Fruit fly (Drosophila melanogaster) whole organism, embryonic: Measurements from ENCODE around the gene I-2.

ENCODE experiments used
- Bgb ChIP-seq: fragments of 200-800 bp; sonication (Bioruptor generic); IDR thresholded peaks from 2 replicates; pipeline ENCODE4 v1.3.6; 2022; ENCODE audit warnings: missing biosample characterization, missing genetic modification characterization; ENCODE audit not compliant: partially characterized antibody
- CG10431 ChIP-seq: fragments of 200-800 bp; sonication (Bioruptor generic); optimal IDR thresholded peaks from 3 replicates; lab custom pipeline; 2018; ENCODE audit warnings: missing biosample characterization, mild to moderate bottlenecking, missing genetic modification characterization
- CG11504 ChIP-seq: fragments of 200-800 bp; sonication (Bioruptor generic); optimal IDR thresholded peaks from 3 replicates; lab custom pipeline; 2019; ENCODE audit warnings: missing biosample characterization, mild to moderate bottlenecking, missing genetic modification characterization, moderate library complexity
- CG13287 ChIP-seq: fragments of 200-800 bp; sonication (Bioruptor generic); IDR thresholded peaks from 2 replicates; pipeline ENCODE4 v1.3.6; 2022; ENCODE audit warnings: missing biosample characterization, missing genetic modification characterization; ENCODE audit not compliant: partially characterized antibody
- CG14860 ChIP-seq: fragments of 200-800 bp; sonication (Bioruptor generic); IDR thresholded peaks from 3 replicates; pipeline ENCODE4 v1.3.6; 2022; ENCODE audit warnings: missing biosample characterization, missing genetic modification characterization; ENCODE audit not compliant: partially characterized antibody
- CG14965 ChIP-seq: fragments of 200-800 bp; sonication (Bioruptor generic); optimal IDR thresholded peaks from 2 replicates; lab custom pipeline; 2016; ENCODE audit warnings: missing biosample characterization, missing genetic modification characterization, borderline replicate concordance
- CG15514 ChIP-seq: fragments of 200-800 bp; sonication (Bioruptor generic); optimal IDR thresholded peaks from 3 replicates; lab custom pipeline; 2017; ENCODE audit warnings: missing biosample characterization, missing genetic modification characterization, mild to moderate bottlenecking, moderate library complexity, missing genetic modification reagents
- CG17829 ChIP-seq: fragments of 200-800 bp; optimal IDR thresholded peaks from 2 replicates; lab custom pipeline; 2019; ENCODE audit warnings: missing biosample characterization, mild to moderate bottlenecking, missing genetic modification characterization, moderate library complexity
- CG2199 ChIP-seq: fragments of 200-800 bp; sonication (Bioruptor generic); IDR thresholded peaks from 3 replicates; pipeline ENCODE4 v1.3.6; 2022; ENCODE audit warnings: missing biosample characterization, missing genetic modification characterization
- CG30020 ChIP-seq: fragments of 200-800 bp; optimal IDR thresholded peaks from 2 replicates; lab custom pipeline; 2019; ENCODE audit warnings: missing biosample characterization, mild to moderate bottlenecking, missing genetic modification characterization, moderate library complexity
- CG31441 ChIP-seq: fragments of 200-800 bp; sonication (Bioruptor generic); IDR thresholded peaks from 2 replicates; pipeline ENCODE4 v1.3.6; 2022; ENCODE audit warnings: missing biosample characterization, missing genetic modification characterization
- CG3407 ChIP-seq: fragments of 200-800 bp; sonication (Bioruptor generic); optimal IDR thresholded peaks from 2 replicates; lab custom pipeline; 2018; ENCODE audit warnings: missing biosample characterization, mild to moderate bottlenecking, missing genetic modification characterization
- CG42726 ChIP-seq: fragments of 200-800 bp; sonication (Bioruptor generic); IDR thresholded peaks from 2 replicates; pipeline ENCODE4 v1.3.6; 2022; ENCODE audit warnings: missing biosample characterization, missing genetic modification characterization; ENCODE audit not compliant: partially characterized antibody
- CG4820 ChIP-seq: fragments of 200-800 bp; sonication (Bioruptor generic); optimal IDR thresholded peaks from 3 replicates; lab custom pipeline; 2016; ENCODE audit warnings: missing biosample characterization, missing genetic modification characterization
- CG6175 ChIP-seq: fragments of 200-800 bp; sonication (Bioruptor generic); IDR thresholded peaks from 3 replicates; pipeline ENCODE4 v1.3.6; 2022; ENCODE audit warnings: missing biosample characterization, missing genetic modification characterization
- CG9932 ChIP-seq: fragments of 200-800 bp; sonication (Bioruptor generic); IDR thresholded peaks from 2 replicates; pipeline ENCODE4 v1.3.6; 2022; ENCODE audit warnings: missing biosample characterization, missing genetic modification characterization
- CHES-1-like ChIP-seq: fragments of 200-800 bp; sonication (Bioruptor generic); optimal IDR thresholded peaks from 2 replicates; lab custom pipeline; 2016; ENCODE audit warnings: missing biosample characterization, missing genetic modification characterization
- Deaf1 ChIP-seq: fragments of 200-800 bp; optimal IDR thresholded peaks from 3 replicates; lab custom pipeline; 2019; ENCODE audit warnings: missing biosample characterization, mild to moderate bottlenecking, missing genetic modification characterization, moderate library complexity
- Ets65A ChIP-seq: fragments of 200-800 bp; sonication (Bioruptor generic); peaks from one replicate; lab custom pipeline; 2016; ENCODE audit warnings: missing biosample characterization, missing genetic modification characterization
- H2.0 ChIP-seq: fragments of 200-800 bp; sonication (Bioruptor generic); IDR thresholded peaks from 2 replicates; pipeline ENCODE4 v1.3.6; 2022; ENCODE audit warnings: missing biosample characterization, missing genetic modification characterization
- Hr78 ChIP-seq, 2 experiments: fragments of 200-800 bp in 1 of 2; fragments of >200 bp in 1 of 2; sonication (Bioruptor generic) in 1 of 2; optimal IDR thresholded peaks; 2 replicates each; lab custom pipeline; 2017 to 2019; ENCODE audit warnings: missing biosample characterization in 2 of 2, missing genetic modification characterization in 2 of 2, mild to moderate bottlenecking in 1 of 2, moderate library complexity in 1 of 2
- Med ChIP-seq: fragments of 200-800 bp; sonication (Bioruptor generic); peaks from one replicate; lab custom pipeline; 2016; ENCODE audit warnings: missing biosample characterization, missing genetic modification characterization, mild to moderate bottlenecking, inconsistent platforms, moderate library complexity
- NC2β ChIP-seq: fragments of 200-800 bp; sonication (Bioruptor generic); optimal IDR thresholded peaks from 2 replicates; lab custom pipeline; 2016; ENCODE audit warnings: missing biosample characterization, missing genetic modification characterization
- Scr ChIP-seq: fragments of 200-800 bp; sonication (Bioruptor generic); IDR thresholded peaks from 2 replicates; pipeline ENCODE4 v1.3.6; 2022; ENCODE audit warnings: missing biosample characterization, missing genetic modification characterization; ENCODE audit not compliant: partially characterized antibody
- Sox102F ChIP-seq: fragments of 200-800 bp; sonication (Bioruptor generic); optimal IDR thresholded peaks from 2 replicates; lab custom pipeline; 2018; ENCODE audit warnings: missing biosample characterization, mild to moderate bottlenecking, missing genetic modification characterization, moderate library complexity
- Ssrp ChIP-seq: fragments of 200-800 bp; sonication (Bioruptor generic); optimal IDR thresholded peaks from 2 replicates; lab custom pipeline; 2018; ENCODE audit warnings: missing biosample characterization, mild to moderate bottlenecking, missing genetic modification characterization, moderate library complexity
- aop ChIP-seq: fragments of 200-800 bp; sonication (Bioruptor generic); IDR thresholded peaks from 2 replicates; pipeline ENCODE4 v1.3.6; 2022; ENCODE audit warnings: missing biosample characterization, missing genetic modification characterization
- bsh ChIP-seq, 2 experiments: fragments of 200-800 bp; sonication (Bioruptor generic); optimal IDR thresholded peaks; 2 replicates each; lab custom pipeline; 2017 to 2018; ENCODE audit warnings: mild to moderate bottlenecking in 2 of 2, missing biosample characterization in 2 of 2, missing genetic modification characterization in 2 of 2, moderate library complexity in 1 of 2
- chinmo ChIP-seq: fragments of 200-800 bp; sonication (Bioruptor generic); IDR thresholded peaks from 4 replicates; pipeline ENCODE4 v1.3.6; 2022; ENCODE audit warnings: missing biosample characterization, missing genetic modification characterization; ENCODE audit not compliant: partially characterized antibody
- crol ChIP-seq: fragments of 200-800 bp; sonication (Bioruptor generic); IDR thresholded peaks from 2 replicates; pipeline ENCODE4 v1.3.6; 2022; ENCODE audit warnings: missing biosample characterization, missing genetic modification characterization
- dpn ChIP-seq, 2 experiments: fragments of 200-800 bp; sonication (Bioruptor generic); optimal IDR thresholded peaks; 3 replicates each; lab custom pipeline; 2016; ENCODE audit warnings: missing biosample characterization in 2 of 2, missing genetic modification characterization in 2 of 2
- fd64A ChIP-seq: fragments of 200-800 bp; sonication (Bioruptor generic); optimal IDR thresholded peaks from 3 replicates; lab custom pipeline; 2018; ENCODE audit warnings: missing biosample characterization, mild to moderate bottlenecking, missing genetic modification characterization
- gem ChIP-seq: fragments of 200-800 bp; sonication (Bioruptor generic); optimal IDR thresholded peaks from 2 replicates; lab custom pipeline; 2019; ENCODE audit warnings: missing biosample characterization, mild to moderate bottlenecking, missing genetic modification characterization, moderate library complexity
- ken ChIP-seq: fragments of 200-800 bp; sonication (Bioruptor generic); IDR thresholded peaks from 3 replicates; pipeline ENCODE4 v1.3.6; 2022; ENCODE audit warnings: missing biosample characterization, missing genetic modification characterization
- mld ChIP-seq: fragments of 200-800 bp; sonication (Bioruptor generic); IDR thresholded peaks from 3 replicates; pipeline ENCODE4 v1.3.6; 2022; ENCODE audit warnings: missing biosample characterization, missing genetic modification characterization; ENCODE audit not compliant: partially characterized antibody
- oc ChIP-seq: fragments of 200-800 bp; sonication (Bioruptor generic); optimal IDR thresholded peaks from 2 replicates; lab custom pipeline; 2018; ENCODE audit warnings: missing biosample characterization, mild to moderate bottlenecking, missing genetic modification characterization, moderate library complexity
- pan ChIP-seq, 4 experiments: fragments of >200 bp in 3 of 4; fragments of 200-800 bp in 1 of 4; sonication (Bioruptor generic) in 1 of 4; optimal IDR thresholded peaks in 3 of 4; IDR thresholded peaks in 1 of 4; 2 replicates each; pipeline versions ENCODE4 v1.3.6 to Lab custom; 2017 to 2022; ENCODE audit warnings: missing biosample characterization in 2 of 4, missing genetic modification characterization in 2 of 4, mixed read lengths in 1 of 4
- phol ChIP-seq: fragments of 200-800 bp; sonication (Bioruptor generic); optimal IDR thresholded peaks from 3 replicates; lab custom pipeline; 2018; ENCODE audit warnings: missing biosample characterization, mild to moderate bottlenecking, missing genetic modification characterization, moderate library complexity
- pros ChIP-seq: fragments of 200-800 bp; sonication (Bioruptor generic); optimal IDR thresholded peaks from 3 replicates; lab custom pipeline; 2019; ENCODE audit warnings: missing biosample characterization, mild to moderate bottlenecking, missing genetic modification characterization, moderate library complexity
- psq ChIP-seq: fragments of 200-800 bp; sonication (Bioruptor generic); optimal IDR thresholded peaks from 2 replicates; lab custom pipeline; 2017; ENCODE audit warnings: missing biosample characterization, missing genetic modification characterization
- sens ChIP-seq: fragments of 200-800 bp; sonication (Bioruptor generic); peaks from one replicate; lab custom pipeline; 2016; ENCODE audit warnings: missing biosample characterization, missing genetic modification characterization
- so ChIP-seq: fragments of 200-800 bp; sonication (Bioruptor generic); IDR thresholded peaks from 3 replicates; pipeline ENCODE4 v1.3.6; 2022; ENCODE audit warnings: missing biosample characterization, missing genetic modification characterization

The I-2 gene

DNA sequence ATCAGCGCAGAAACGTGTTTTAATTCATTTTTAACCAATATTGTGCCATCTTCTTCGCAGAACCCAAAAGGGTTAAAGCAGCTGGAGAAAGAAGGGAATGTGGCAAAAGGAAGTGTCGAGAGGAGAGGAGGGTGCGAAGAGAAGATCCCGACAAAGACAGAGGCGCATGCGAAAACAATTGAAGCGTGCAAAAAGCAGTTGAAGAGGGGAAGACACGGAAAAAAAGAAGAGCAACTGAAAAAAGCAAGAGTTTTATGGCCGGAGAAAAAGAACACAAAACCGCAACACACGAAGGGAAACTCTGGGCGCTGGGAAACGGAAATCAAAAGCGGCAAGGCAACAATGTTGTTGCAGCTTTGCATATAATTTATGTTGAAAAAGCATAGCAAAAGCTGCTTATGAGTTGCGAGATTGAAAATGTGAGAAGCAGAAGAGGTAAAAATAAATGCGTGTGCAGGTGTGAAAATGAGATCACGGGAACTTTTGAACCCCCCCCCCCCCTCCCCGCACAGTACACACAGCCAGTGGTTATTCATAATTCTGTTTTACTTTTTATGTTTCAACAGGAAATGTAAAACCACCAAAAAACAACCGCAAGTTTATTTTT, 16.6 kb upstream of the I-2 start (continued):
- TF ChIP-seq CG3407, result no peak
- TF ChIP-seq Ets65A, result peak; percentile 80
- TF ChIP-seq CG42726 (GFP tag; lab: Robert Waterston, UW), result 0 out of 2 replicates have a peak, but pooled peaks have one; percentile 12
- TF ChIP-seq CG2199 (GFP tag; lab: Robert Waterston, UW), result 0 out of 3 replicates have a peak, but pooled peaks have one; percentile 28
- no peak for TF ChIP-seq CHES-1-like (GFP tag; lab: Kevin White, UChicago)
- no peak for TF ChIP-seq dpn (GFP tag; optimal IDR thresholded peaks at IDR 0.05; lab: Kevin White, UChicago)
- no peak for TF ChIP-seq CG6175 (GFP tag; lab: Robert Waterston, UW)
- TF ChIP-seq oc (tag; lab: Kevin White, UChicago), result peak; percentile 43
- TF ChIP-seq aop (GFP tag; lab: Robert Waterston, UW), result no peak
- TF ChIP-seq CG31441 (GFP tag; lab: Robert Waterston, UW), result no peak
- no peak for TF ChIP-seq CG17829 (tag; lab: Kevin White, UChicago)
- no peak for TF ChIP-seq CG14965 (GFP tag; lab: Kevin White, UChicago)
- TF ChIP-seq gem, result no peak
- no peak for TF ChIP-seq ken (GFP tag; lab: Robert Waterston, UW)
- no peak for TF ChIP-seq so (GFP tag; lab: Robert Waterston, UW)

DNA sequence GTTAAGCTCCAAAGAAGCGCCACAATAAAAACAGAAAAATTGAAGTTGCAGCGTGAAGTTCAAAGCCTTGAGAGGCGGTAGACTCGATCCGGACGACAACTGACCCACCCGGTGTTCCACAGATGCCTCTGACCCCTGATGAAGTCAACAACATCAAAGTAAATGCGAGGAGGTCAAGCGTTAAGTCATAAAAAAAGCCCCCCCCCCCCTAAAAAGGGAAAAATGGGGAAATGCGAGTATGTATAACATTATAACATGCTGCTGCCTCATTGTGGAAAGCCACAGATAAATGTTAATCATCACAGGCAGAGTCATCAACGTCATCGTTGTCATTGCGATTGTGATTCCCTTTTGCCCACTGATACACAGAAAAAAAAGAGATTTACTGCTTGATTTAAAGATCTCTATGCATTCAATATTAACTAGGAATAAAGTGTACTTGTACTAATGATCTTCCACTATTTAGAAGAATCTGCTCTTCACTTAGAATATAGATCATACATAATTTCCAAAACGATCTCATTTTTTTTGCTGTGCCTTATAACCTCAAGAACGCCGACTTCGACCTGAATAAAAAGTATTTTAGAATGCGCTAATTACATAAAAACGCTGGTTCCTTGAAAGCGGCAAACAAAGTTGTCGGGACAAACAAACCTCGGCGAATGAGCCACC, 14.5 kb upstream of the I-2 start:
- TF ChIP-seq fd64A (GFP tag; lab: Kevin White, UChicago) (no peak), pan (optimal IDR thresholded peaks at IDR 0.05; lab: Kevin White, UChicago) (no peak), pan (GFP tag; optimal IDR thresholded peaks at IDR 0.05 in 1 of 2, IDR thresholded peaks at IDR 0.05 in 1 of 2) (no peak), chinmo (0 out of 4 replicates have a peak, but pooled peaks have one; percentile 25), pros (GFP tag; lab: Kevin White, UChicago) (peak; percentile 2), mld (no peak), Scr (no peak), H2.0 (GFP tag; lab: Robert Waterston, UW) (0 out of 2 replicates have a peak, but pooled peaks have one; percentile 6), Deaf1 (tag; lab: Kevin White, UChicago) (no peak), psq (GFP tag; lab: Kevin White, UChicago) (no peak), Med (GFP tag; lab: Kevin White, UChicago) (peak; percentile 36), Sox102F (GFP tag; lab: Kevin White, UChicago) (peak; percentile 17), crol (peak; percentile 52; the same call in 1 of the 2 replicates), sens (GFP tag; lab: Kevin White, UChicago) (peak; percentile 80), phol (tag; lab: Kevin White, UChicago) (peak; percentile 7), Hr78 (GFP tag; optimal IDR thresholded peaks at IDR 0.05; lab: Kevin White, UChicago) (peak in 1 of 2 experiments; percentile 81), Ssrp (tag; lab: Kevin White, UChicago) (no peak), CG14860 (no peak), CG10431 (GFP tag; lab: Kevin White, UChicago) (no peak), gem (peak; percentile 12), CG15514 (GFP tag; lab: Kevin White, UChicago) (no peak), CG9932 (GFP tag; lab: Robert Waterston, UW) (no peak), Ets65A (no peak), CG11504 (peak; percentile 9), bsh (GFP tag; optimal IDR thresholded peaks at IDR 0.05; lab: Kevin White, UChicago) (peak in 1 of 2 experiments; percentile 12), CG13287 (GFP tag; lab: Robert Waterston, UW) (no peak), CG2199 (GFP tag; lab: Robert Waterston, UW) (no peak), CG30020 (tag; lab: Kevin White, UChicago) (no peak), CG4820 (GFP tag; lab: Kevin White, UChicago) (no peak), Bgb (GFP tag; lab: Robert Waterston, UW) (no peak), NC2β (no peak)
